Fruit fly (Drosophila melanogaster) whole organism, prepupa: ENCODE data around the gene Nedd4.

Source experiments
- CG10669 ChIP-seq: fragments of 200-800 bp; sonication (Bioruptor generic); optimal IDR thresholded peaks from 3 replicates; lab custom pipeline; 2018; ENCODE audit warnings: missing biosample characterization, mild to moderate bottlenecking, missing genetic modification characterization, moderate library complexity
- CG15336 ChIP-seq: fragments of 200-800 bp; sonication (Bioruptor generic); IDR thresholded peaks from 2 replicates; pipeline ENCODE4 v1.3.6; 2022; ENCODE audit warnings: missing biosample characterization, missing genetic modification characterization
- Gug ChIP-seq: fragments of 200-800 bp; sonication (Bioruptor generic); IDR thresholded peaks from 2 replicates; pipeline ENCODE4 v1.3.6; 2022; ENCODE audit warnings: missing biosample characterization, missing genetic modification characterization
- vri ChIP-seq: fragments of 200-800 bp; sonication (Bioruptor generic); optimal IDR thresholded peaks from 3 replicates; lab custom pipeline; 2016; ENCODE audit warnings: missing biosample characterization, mild to moderate bottlenecking, missing genetic modification characterization

- no peak for TF ChIP-seq Gug (GFP tag; lab: Robert Waterston, UW)
- peak; percentile 11 for TF ChIP-seq CG10669
- peak; percentile 17 for TF ChIP-seq vri (GFP tag; lab: Kevin White, UChicago)
- no peak; the same call in 1 of the 2 replicates for TF ChIP-seq CG15336 (GFP tag; lab: Robert Waterston, UW)
These were observed 3.2 kb downstream of the Nedd4 start for dm6 chr3L:17532898-17533700.
